Worm (Caenorhabditis elegans): ENCODE measurements around the gene algn-3.

Gene algn-3

DNA sequence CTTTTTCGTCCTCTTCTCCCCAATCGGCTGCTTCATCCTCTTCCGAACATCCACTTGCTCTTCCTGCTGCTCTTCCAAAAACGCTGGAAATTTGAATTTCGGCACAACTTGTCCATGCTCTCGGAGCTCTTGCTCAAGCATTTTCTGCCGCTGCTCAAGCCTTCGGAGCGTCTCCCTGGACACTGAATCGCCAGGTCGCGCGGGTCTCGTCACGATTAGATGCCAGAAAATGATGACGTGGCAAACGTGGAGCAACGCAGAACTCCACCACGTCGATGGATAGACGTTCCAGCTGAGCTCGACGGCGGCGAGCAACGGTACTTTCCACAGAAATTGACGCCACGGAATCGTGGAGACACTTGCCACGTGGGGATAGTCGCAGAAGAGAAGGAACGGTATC is 3.4 kb downstream of the algn-3 start:
- TF ChIP-seq ceh-27 (GFP tag; optimal IDR thresholded peaks at IDR 0.05) (no peak), nhr-179 (tag; optimal IDR thresholded peaks at IDR 0.05) (no peak), dpl-1 (GFP tag; optimal IDR thresholded peaks at IDR 0.05) (no peak), zfh-2 (GFP tag; conservative IDR thresholded peaks at IDR 0.05) (peak; percentile 73)

DNA sequence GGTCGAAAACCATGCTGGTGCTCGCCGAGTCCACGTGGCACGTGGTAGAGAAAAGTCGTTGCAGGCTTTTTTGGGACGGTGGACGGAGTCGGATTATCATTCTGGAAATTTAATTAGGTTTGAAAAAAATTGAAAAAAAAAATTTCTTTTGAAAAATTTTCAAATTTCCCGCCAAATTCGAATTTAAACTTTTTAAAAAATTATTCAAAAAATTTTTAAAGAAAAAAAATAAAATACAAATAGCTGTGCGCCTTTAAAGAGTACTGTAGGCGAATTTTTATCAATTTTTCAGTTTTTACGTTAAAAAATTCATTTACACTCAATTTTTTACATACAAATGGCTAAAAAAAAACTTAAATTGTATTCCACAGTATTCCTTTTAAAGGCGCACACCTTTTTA is 5.8 kb downstream of the algn-3 start, which contains the start of gene K09E4.3:
TSS of gene K09E4.3 (minus strand) at position 101 of the 400 bp plus-strand sequence.
- 0 out of 2 replicates have a peak, but pooled peaks have one; percentile 27 for TF ChIP-seq zfh-2 (GFP tag; conservative IDR thresholded peaks at IDR 0.05)
- no peak for TF ChIP-seq Y53G8AR.9 (GFP tag; conservative IDR thresholded peaks at IDR 0.05)

DNA sequence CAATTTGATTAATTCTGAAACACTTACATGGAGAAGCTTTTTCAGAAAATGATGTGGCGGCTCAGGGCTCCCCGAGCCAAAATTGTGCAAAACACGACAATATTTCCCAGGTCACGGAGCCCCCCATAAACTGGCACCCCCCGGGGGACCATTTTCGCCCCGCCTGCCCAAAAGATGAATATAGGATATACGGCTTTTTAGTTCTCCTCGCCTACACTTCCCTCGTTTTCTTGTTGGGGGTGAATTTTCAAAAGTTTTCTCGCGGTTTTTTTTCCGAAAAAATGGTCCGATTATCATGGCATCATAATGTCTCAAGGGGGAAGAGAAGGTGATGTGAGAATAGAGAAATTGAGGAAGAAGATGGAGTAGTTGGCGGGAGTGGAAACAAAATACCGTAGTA is 10.6 kb downstream of the algn-3 start, which contains the start of gene K09E4.4:
TSS of gene K09E4.4 (minus strand) at position 101 of the 400 bp plus-strand sequence.
- TF ChIP-seq ztf-25 (GFP tag; IDR thresholded peaks at IDR 0.05), result no peak
- no peak for TF ChIP-seq B0336.3 (GFP tag; IDR thresholded peaks at IDR 0.05)
- TF ChIP-seq chd-7 (tag; optimal IDR thresholded peaks at IDR 0.05), result no peak
- no peak for TF ChIP-seq K12H6.12 (tag; optimal IDR thresholded peaks at IDR 0.05)
- TF ChIP-seq ztf-26 (tag; optimal IDR thresholded peaks at IDR 0.05), result no peak
- no peak for TF ChIP-seq madf-6 (GFP tag; IDR thresholded peaks at IDR 0.05)
- no peak for TF ChIP-seq ceh-40 (GFP tag; IDR thresholded peaks at IDR 0.05)
- no peak for TF ChIP-seq lin-40 (tag; optimal IDR thresholded peaks at IDR 0.05)
- no peak for TF ChIP-seq lin-54 (GFP tag; optimal IDR thresholded peaks at IDR 0.05)
- TF ChIP-seq F37B4.10 (GFP tag; IDR thresholded peaks at IDR 0.05), result no peak
- TF ChIP-seq ceh-58 (GFP tag; IDR thresholded peaks at IDR 0.05), result no peak
- no peak for TF ChIP-seq F57C9.4 (tag; optimal IDR thresholded peaks at IDR 0.05)
- no peak for TF ChIP-seq madf-3 (GFP tag; IDR thresholded peaks at IDR 0.05)
- no peak for TF ChIP-seq hlh-26 (GFP tag; conservative IDR thresholded peaks at IDR 0.05)
- no peak for TF ChIP-seq mxl-1 (tag; optimal IDR thresholded peaks at IDR 0.05)
- TF ChIP-seq snpc-4 (GFP tag; optimal IDR thresholded peaks at IDR 0.05), result no peak
- no peak for TF ChIP-seq snpc-4 (tag; optimal IDR thresholded peaks at IDR 0.05)
- TF ChIP-seq B0019.2 (GFP tag; conservative IDR thresholded peaks at IDR 0.05), result no peak
- TF ChIP-seq ets-4 (GFP tag; optimal IDR thresholded peaks at IDR 0.05), result no peak

DNA sequence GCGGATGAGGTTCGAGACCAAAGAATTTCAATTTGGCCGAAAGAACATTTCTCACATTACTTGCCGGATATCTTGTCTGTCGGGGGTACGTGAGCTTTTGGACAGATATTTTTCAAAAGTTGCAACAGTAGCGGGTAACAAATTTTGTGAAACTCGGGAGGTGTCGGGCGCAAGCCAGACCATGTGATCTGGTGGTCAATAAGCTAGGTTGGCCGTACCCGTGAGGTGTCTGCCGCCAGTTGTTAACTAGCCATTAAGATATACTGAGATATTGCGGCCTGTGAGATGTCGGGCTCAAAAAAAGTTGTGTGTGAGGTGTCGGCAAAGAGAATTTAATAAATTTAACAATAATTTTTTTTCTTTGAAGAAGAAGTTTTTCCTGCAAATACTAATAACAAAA is 14.2 kb downstream of the algn-3 start:
- TF ChIP-seq snpc-4 (GFP tag; optimal IDR thresholded peaks at IDR 0.05), result no peak
- TF ChIP-seq snpc-4 (tag; optimal IDR thresholded peaks at IDR 0.05), result peak in 2 of 4 experiments; percentile 29 to 58
- no peak for TF ChIP-seq F23B12.7 (tag; optimal IDR thresholded peaks at IDR 0.05; ENCODE audit: insufficient read depth)
- no peak for TF ChIP-seq mel-28 (tag; optimal IDR thresholded peaks at IDR 0.05; ENCODE audit: borderline replicate concordance)

DNA sequence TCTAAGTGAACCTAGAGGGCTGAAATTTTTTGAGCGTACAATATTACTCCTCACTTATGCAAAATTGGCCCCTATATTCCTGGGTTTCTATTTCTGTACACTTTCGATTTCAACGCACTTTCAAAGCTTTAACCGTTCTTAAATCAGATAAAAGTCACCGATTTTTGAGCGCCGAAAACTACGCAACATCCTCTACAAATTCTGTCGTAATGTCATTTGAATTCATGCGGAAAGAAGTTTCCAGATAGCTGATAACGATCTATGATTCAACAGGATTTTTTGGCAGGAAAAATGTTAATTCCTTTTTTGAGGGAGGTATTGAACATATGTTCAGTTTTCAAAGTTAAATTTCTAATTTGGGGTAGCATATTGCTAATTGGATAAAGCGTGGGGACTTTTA is 19.8 kb downstream of the algn-3 start:
- TF ChIP-seq Y53G8AR.9 (GFP tag; conservative IDR thresholded peaks at IDR 0.05), result no peak
- TF ChIP-seq nhr-27 (tag; optimal IDR thresholded peaks at IDR 0.05), result no peak
- no peak for TF ChIP-seq ztf-22 (GFP tag; optimal IDR thresholded peaks at IDR 0.05)
- no peak for TF ChIP-seq F10E7.11 (tag; optimal IDR thresholded peaks at IDR 0.05)

DNA sequence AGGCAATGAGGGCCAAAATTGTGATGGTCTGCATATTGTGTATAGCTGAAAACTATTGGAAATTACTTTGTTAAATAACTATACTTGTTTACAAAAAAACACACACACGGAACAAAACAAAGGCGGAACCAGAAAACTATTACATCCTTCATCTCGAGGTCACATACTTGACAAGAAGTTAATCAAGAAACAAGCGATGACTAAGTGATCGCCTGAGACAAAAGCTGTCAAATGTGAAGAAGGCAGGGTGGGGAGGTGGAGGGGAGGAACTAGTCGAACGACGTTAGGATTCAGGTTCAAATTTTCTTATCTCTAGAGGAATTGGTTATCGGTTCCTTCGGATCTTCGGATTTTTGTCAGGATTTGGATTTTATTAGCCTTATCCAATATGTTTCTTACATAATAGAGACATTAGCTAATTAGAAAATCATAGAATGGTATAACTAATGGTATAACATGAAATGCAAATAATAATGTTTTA is 23.4 kb downstream of the algn-3 start, which contains the start of gene cpg-7:
TSS of gene cpg-7 (minus strand) at position 51 of the 481 bp plus-strand sequence.
- no peak for TF ChIP-seq ztf-18 (tag; optimal IDR thresholded peaks at IDR 0.05)
- no peak for TF ChIP-seq cebp-2 (GFP tag; IDR thresholded peaks at IDR 0.05)
- no peak for TF ChIP-seq D2030.7 (GFP tag; IDR thresholded peaks at IDR 0.05)
- no peak for TF ChIP-seq ztf-26 (tag; optimal IDR thresholded peaks at IDR 0.05)
- TF ChIP-seq fkh-3 (tag; optimal IDR thresholded peaks at IDR 0.05), result no peak
- no peak for TF ChIP-seq aptf-3 (GFP tag; IDR thresholded peaks at IDR 0.05)
- TF ChIP-seq hmg-1.2 (GFP tag; IDR thresholded peaks at IDR 0.05), result no peak
- no peak for TF ChIP-seq ekl-4 (GFP tag; IDR thresholded peaks at IDR 0.05)
- no peak for TF ChIP-seq B0336.3 (GFP tag; IDR thresholded peaks at IDR 0.05)
- no peak for TF ChIP-seq zfh-2 (GFP tag; conservative IDR thresholded peaks at IDR 0.05)
- no peak for TF ChIP-seq let-526 (GFP tag; IDR thresholded peaks at IDR 0.05)
- no peak for TF ChIP-seq F39B2.1 (GFP tag; IDR thresholded peaks at IDR 0.05)
- no peak for TF ChIP-seq ztf-25 (GFP tag; IDR thresholded peaks at IDR 0.05)
- no peak for TF ChIP-seq dox-1 (GFP tag; IDR thresholded peaks at IDR 0.05)
- TF ChIP-seq nfya-1 (tag; optimal IDR thresholded peaks at IDR 0.05; ENCODE audit: borderline replicate concordance, insufficient read depth), result no peak
- TF ChIP-seq ceh-91 (GFP tag; IDR thresholded peaks at IDR 0.05), result no peak

All from whole organism, young adult.